Worm (Caenorhabditis elegans) whole organism, L4 larva: Measurements from ENCODE around the gene sfrp-1.

Experiments
- R02D3.7 ChIP-seq: fragments of 150-350 bp; sonication (generic microtip); optimal IDR thresholded peaks from 3 replicates; lab custom pipeline; 2014; ENCODE audit warnings: missing biosample characterization, missing genetic modification characterization
- ceh-62 ChIP-seq: sonication (generic microtip); optimal IDR thresholded peaks from 2 replicates; lab custom pipeline; 2017; ENCODE audit warnings: missing biosample characterization, missing genetic modification characterization
- fkh-10 ChIP-seq: fragments of 150-350 bp; optimal IDR thresholded peaks from 2 replicates; lab custom pipeline; 2014; ENCODE audit warnings: missing biosample characterization, missing genetic modification reagents, missing genetic modification characterization
- jun-1 ChIP-seq: fragments of 150-350 bp; optimal IDR thresholded peaks from 2 replicates; lab custom pipeline; 2014; ENCODE audit warnings: missing biosample characterization, missing genetic modification reagents, missing genetic modification characterization
- ztf-11 ChIP-seq: fragments of 150-350 bp; optimal IDR thresholded peaks from 2 replicates; lab custom pipeline; 2014; ENCODE audit warnings: missing biosample characterization, missing genetic modification characterization

- TF ChIP-seq R02D3.7 (tag; lab: Kevin White, UChicago) (no peak), jun-1 (no peak), ztf-11 (tag; lab: Kevin White, UChicago) (no peak), fkh-10 (no peak), ceh-62 (tag; lab: Kevin White, UChicago) (no peak)
Measured at ce11 chrIV:6372993-6373392, 29.2 kb downstream of the sfrp-1 start, which contains the start of gene smg-3.
